Worm (Caenorhabditis elegans): ENCODE measurements around the gene C10E2.5.

Gene C10E2.5

ce11 chrX:16775335-16775835, 21.0 kb upstream of the C10E2.5 start:
- TF ChIP-seq pha-4 (tag; optimal IDR thresholded peaks at IDR 0.05), result no peak
- no peak for TF ChIP-seq ceh-82 (tag; optimal IDR thresholded peaks at IDR 0.05)
- TF ChIP-seq lin-39 (tag; optimal IDR thresholded peaks at IDR 0.05), result peak; percentile 3
- TF ChIP-seq ztf-11 (tag; optimal IDR thresholded peaks at IDR 0.05), result no peak
- TF ChIP-seq mdl-1 (tag; optimal IDR thresholded peaks at IDR 0.05), result peak; percentile 21
- no peak for TF ChIP-seq nhr-23 (tag; optimal IDR thresholded peaks at IDR 0.05)
- peak; percentile 89 for TF ChIP-seq elt-2 (tag; optimal IDR thresholded peaks at IDR 0.05)
- peak in 2 of 3 experiments; percentile 4 to 53 for TF ChIP-seq elt-3 (tag; optimal IDR thresholded peaks at IDR 0.05)
- TF ChIP-seq nhr-43 (tag; optimal IDR thresholded peaks at IDR 0.05; ENCODE audit: poor library complexity, severe bottlenecking), result peak; percentile 71
- TF ChIP-seq nhr-28 (tag; optimal IDR thresholded peaks at IDR 0.05), result no peak
- no peak for TF ChIP-seq fkh-10 (GFP tag; optimal IDR thresholded peaks at IDR 0.05)
- no peak for TF ChIP-seq egl-27 (tag; optimal IDR thresholded peaks at IDR 0.05)
- TF ChIP-seq nhr-25 (tag; optimal IDR thresholded peaks at IDR 0.05), result peak; percentile 26
- TF ChIP-seq nfya-1 (tag; optimal IDR thresholded peaks at IDR 0.05; ENCODE audit: insufficient read depth), result no peak

DNA sequence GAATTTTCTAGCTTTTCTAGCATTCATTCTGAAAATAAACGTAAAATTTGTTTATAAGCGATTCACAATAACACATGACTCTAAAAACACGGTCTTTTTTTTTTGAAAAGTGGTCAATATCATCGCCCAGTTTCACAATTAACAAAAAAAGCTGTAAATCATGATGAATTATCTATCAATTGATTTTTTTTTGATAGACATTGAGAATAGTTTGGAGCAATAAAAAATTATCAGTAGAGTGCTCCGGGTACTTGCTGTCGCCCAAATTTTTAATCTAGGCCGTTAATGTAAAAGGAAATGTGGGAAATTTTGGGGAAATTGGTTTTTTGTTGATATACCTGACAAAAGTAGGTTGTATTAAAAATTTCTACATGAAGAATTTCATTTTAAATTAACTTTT, 19.0 kb upstream of the C10E2.5 start:
- TF ChIP-seq elt-2 (tag; optimal IDR thresholded peaks at IDR 0.05) (peak; percentile 5), unc-39 (tag; optimal IDR thresholded peaks at IDR 0.05) (no peak)

DNA sequence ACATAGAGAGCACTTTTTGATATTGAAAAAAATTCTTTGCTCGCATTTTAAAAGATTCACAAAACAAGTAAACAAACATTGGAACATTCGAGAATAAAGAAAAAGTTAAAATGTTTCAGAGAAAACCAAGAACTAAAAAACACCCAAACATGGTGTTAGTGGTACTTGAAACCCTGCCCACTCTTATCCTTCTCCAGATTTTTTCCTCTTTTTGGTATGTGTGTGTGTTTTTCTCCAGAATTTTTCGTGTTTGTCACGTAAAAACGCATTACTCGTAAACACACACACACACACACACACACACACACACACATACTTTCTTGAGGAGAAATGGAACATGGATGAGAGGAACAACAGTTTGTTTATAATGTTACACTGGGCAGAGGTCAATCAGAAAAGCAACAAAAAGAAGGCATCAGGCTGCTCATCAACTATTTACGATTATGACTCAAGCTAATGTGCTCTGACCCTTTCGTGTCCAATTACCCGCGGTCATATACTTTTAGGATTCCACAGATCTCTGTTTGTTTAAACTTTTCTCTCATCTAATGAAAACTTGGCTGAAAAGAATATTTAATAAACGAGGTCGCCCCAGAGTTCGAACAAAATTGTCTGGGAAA, 17.8 kb upstream of the C10E2.5 start:
- TF ChIP-seq pha-4 (tag; optimal IDR thresholded peaks at IDR 0.05) (peak; percentile 50), ztf-11 (tag; optimal IDR thresholded peaks at IDR 0.05) (no peak), egl-5 (tag; optimal IDR thresholded peaks at IDR 0.05) (peak; percentile 86)

DNA sequence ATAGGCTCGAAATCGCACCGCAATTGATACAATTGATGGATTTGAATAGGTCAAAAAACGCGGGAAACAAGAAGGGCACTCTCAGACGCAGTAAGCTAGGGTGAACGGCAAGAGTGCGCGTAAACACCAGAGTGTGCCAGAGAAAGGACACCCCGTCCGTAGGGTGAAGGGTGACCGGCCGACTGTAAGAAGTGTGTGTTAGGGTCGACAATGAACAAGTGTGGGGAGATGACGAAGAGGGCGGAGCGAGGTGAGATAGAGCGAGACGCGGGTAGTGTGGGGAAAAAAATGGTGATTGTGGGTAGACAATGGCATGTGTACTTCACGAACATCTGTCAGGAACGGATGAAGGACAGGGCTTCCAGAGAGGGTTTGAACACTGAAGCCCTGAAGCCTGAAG, 16.5 kb upstream of the C10E2.5 start:
- TF ChIP-seq unc-39 (tag; optimal IDR thresholded peaks at IDR 0.05) (no peak), lin-39 (tag; optimal IDR thresholded peaks at IDR 0.05) (peak; percentile 14), hmg-11 (tag; optimal IDR thresholded peaks at IDR 0.05) (no peak)

- TF ChIP-seq daf-12 (tag; optimal IDR thresholded peaks at IDR 0.05), result no peak
- TF ChIP-seq nhr-23 (tag; optimal IDR thresholded peaks at IDR 0.05), result peak; percentile 37
These were observed 16.0 kb upstream of the C10E2.5 start, which contains the start of gene mct-6 for ce11 chrX:16770398-16770797. Gene mct-6 (minus strand): TSS chrX:16770498.

DNA sequence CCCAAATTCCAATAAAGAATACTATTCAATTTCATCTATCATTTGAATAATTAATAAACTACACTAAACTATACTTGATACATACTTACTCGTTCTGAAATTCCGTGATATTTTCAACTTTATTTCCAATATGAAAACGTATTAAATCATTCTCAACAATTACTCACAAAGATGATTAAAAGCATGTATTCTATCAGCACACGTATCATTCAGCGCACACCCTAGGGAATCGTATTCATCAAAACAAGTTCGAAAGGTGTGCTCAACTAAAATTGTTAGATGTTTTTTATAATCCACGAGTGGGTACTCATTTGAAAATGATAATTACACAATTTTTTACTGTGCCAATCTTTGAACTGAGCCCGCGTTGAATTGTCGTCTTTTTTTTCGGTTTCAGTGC, 8.2 kb upstream of the C10E2.5 start, which contains the start of gene C10E2.1:
C10E2.1 (plus strand) TSS at position 301 of the 400 bp plus-strand sequence.
- TF ChIP-seq daf-12 (tag; optimal IDR thresholded peaks at IDR 0.05), result no peak
- no peak for TF ChIP-seq fkh-10 (GFP tag; optimal IDR thresholded peaks at IDR 0.05)
- no peak for TF ChIP-seq ceh-82 (tag; optimal IDR thresholded peaks at IDR 0.05)
- TF ChIP-seq egl-5 (tag; optimal IDR thresholded peaks at IDR 0.05), result no peak
- TF ChIP-seq nhr-25 (tag; optimal IDR thresholded peaks at IDR 0.05), result no peak
- no peak for TF ChIP-seq aly-2 (tag; optimal IDR thresholded peaks at IDR 0.05)
- TF ChIP-seq egl-27 (tag; optimal IDR thresholded peaks at IDR 0.05), result no peak

ce11 chrX:16752196-16752595, 2.2 kb downstream of the C10E2.5 start:
- TF ChIP-seq jun-1 (tag; optimal IDR thresholded peaks at IDR 0.05) (no peak), elt-2 (tag; optimal IDR thresholded peaks at IDR 0.05) (no peak), ZK546.5 (tag; optimal IDR thresholded peaks at IDR 0.05) (no peak), fkh-2 (tag; optimal IDR thresholded peaks at IDR 0.05) (no peak), daf-12 (tag; optimal IDR thresholded peaks at IDR 0.05) (no peak), nhr-237 (tag; optimal IDR thresholded peaks at IDR 0.05) (no peak), lin-15B (tag; optimal IDR thresholded peaks at IDR 0.05) (no peak), egl-5 (tag; optimal IDR thresholded peaks at IDR 0.05) (no peak), nfya-1 (tag; optimal IDR thresholded peaks at IDR 0.05; ENCODE audit: insufficient read depth) (no peak), ama-1 (optimal IDR thresholded peaks at IDR 0.05) (no peak)

- TF ChIP-seq snpc-4 (tag; optimal IDR thresholded peaks at IDR 0.05) (no peak), hmg-11 (tag; optimal IDR thresholded peaks at IDR 0.05) (no peak), skn-1 (tag; optimal IDR thresholded peaks at IDR 0.05) (no peak), nhr-237 (tag; optimal IDR thresholded peaks at IDR 0.05) (no peak), egl-5 (tag; optimal IDR thresholded peaks at IDR 0.05) (no peak), fos-1 (tag; optimal IDR thresholded peaks at IDR 0.05) (no peak), fkh-2 (tag; optimal IDR thresholded peaks at IDR 0.05) (no peak), lsy-12 (tag; optimal IDR thresholded peaks at IDR 0.05) (no peak), ceh-82 (tag; optimal IDR thresholded peaks at IDR 0.05) (no peak), nhr-76 (tag; optimal IDR thresholded peaks at IDR 0.05) (no peak), fkh-10 (GFP tag; optimal IDR thresholded peaks at IDR 0.05) (no peak), nhr-43 (tag; optimal IDR thresholded peaks at IDR 0.05; ENCODE audit: poor library complexity, severe bottlenecking) (no peak), nhr-67 (tag; optimal IDR thresholded peaks at IDR 0.05) (no peak), pqm-1 (tag; optimal IDR thresholded peaks at IDR 0.05) (no peak), elt-3 (tag; optimal IDR thresholded peaks at IDR 0.05) (no peak), nhr-23 (tag; optimal IDR thresholded peaks at IDR 0.05) (no peak), daf-12 (tag; optimal IDR thresholded peaks at IDR 0.05) (no peak)
These were observed 9.4 kb downstream of the C10E2.5 start, which contains the start of gene C10E2.2 for ce11 chrX:16744940-16745339. Gene C10E2.2 (plus strand): TSS chrX:16745240.
